Fruit fly (Drosophila melanogaster): ENCODE data around the gene CG13921.

DNA sequence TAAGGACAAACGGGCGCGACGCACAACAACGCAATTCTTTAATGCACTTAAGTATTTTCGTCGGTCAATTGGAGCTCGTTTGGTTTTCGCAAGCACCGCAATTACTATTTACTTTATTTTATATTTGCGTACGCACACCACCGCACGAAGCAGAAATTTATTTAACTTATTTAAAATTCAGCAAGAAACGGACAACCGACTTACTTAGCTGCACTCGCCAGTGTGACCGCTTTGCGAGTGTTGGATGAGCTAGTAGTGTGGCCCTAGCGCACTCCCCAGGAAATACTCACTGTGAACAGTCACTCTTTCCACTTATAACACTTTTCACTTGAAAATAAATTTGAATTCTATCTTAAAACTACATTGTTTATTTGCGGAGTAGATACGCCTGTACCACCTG, 15.8 kb upstream of the CG13921 start, which contains the start of gene drpr:
- TF ChIP-seq CG7101 (tag; optimal IDR thresholded peaks at IDR 0.05) (peak; percentile 44), CG33017 (tag; optimal IDR thresholded peaks at IDR 0.05) (no peak), Crg-1 (GFP tag; optimal IDR thresholded peaks at IDR 0.05) (peak; percentile 36)
